Worm (Caenorhabditis elegans): ENCODE measurements around the gene R10D12.10.
A peak's percentile ranks its signal among the peaks of the same experiment; 100 is the strongest.

R10D12.10 gene

DNA sequence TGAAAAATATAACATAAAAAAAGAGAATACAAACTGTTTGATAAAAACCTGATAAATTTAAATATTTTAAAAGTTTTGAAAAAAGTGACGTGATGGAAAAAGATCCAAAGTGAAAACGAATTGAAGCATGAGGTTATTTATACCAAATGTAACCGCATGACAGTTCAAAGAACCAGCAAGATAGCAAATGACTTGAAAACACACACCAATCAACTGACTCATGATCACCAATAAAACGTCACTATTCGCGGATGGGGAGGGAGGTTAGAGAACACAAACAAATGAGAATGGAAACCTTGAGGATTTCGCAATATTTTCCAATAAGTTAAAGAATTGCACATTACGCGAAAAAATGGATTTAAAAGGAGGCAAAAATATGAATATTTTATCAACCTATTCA is 48.7 kb downstream of the R10D12.10 start, which contains the start of gene C06B3.7:
TSS of gene C06B3.7 (plus strand) at position 287 of the 400 bp plus-strand sequence.
- TF ChIP-seq zag-1 (tag; optimal IDR thresholded peaks at IDR 0.05) (no peak), ceh-9 (tag; optimal IDR thresholded peaks at IDR 0.05) (no peak), nhr-25 (tag; optimal IDR thresholded peaks at IDR 0.05) (peak; percentile 52), nhr-28 (tag; optimal IDR thresholded peaks at IDR 0.05) (no peak), ztf-11 (tag; optimal IDR thresholded peaks at IDR 0.05) (no peak), ceh-28 (tag; optimal IDR thresholded peaks at IDR 0.05) (peak; percentile 58), nhr-77 (tag; optimal IDR thresholded peaks at IDR 0.05) (no peak), unc-39 (tag; optimal IDR thresholded peaks at IDR 0.05) (no peak), ZK546.5 (tag; optimal IDR thresholded peaks at IDR 0.05) (no peak), lin-39 (tag; optimal IDR thresholded peaks at IDR 0.05) (peak; percentile 92), elt-2 (tag; optimal IDR thresholded peaks at IDR 0.05) (peak; percentile 92), nhr-11 (tag; optimal IDR thresholded peaks at IDR 0.05) (peak; percentile 27), egl-27 (tag; optimal IDR thresholded peaks at IDR 0.05) (no peak), nhr-237 (tag; optimal IDR thresholded peaks at IDR 0.05) (no peak), nhr-76 (tag; optimal IDR thresholded peaks at IDR 0.05) (no peak), fkh-2 (tag; optimal IDR thresholded peaks at IDR 0.05) (no peak), elt-1 (tag; optimal IDR thresholded peaks at IDR 0.05) (no peak), tbx-2 (tag; optimal IDR thresholded peaks at IDR 0.05) (no peak), hmg-11 (tag; optimal IDR thresholded peaks at IDR 0.05) (no peak), lin-15B (tag; optimal IDR thresholded peaks at IDR 0.05) (peak; percentile 27), ztf-4 (tag; optimal IDR thresholded peaks at IDR 0.05) (no peak), fos-1 (tag; optimal IDR thresholded peaks at IDR 0.05) (no peak), R02D3.7 (tag; optimal IDR thresholded peaks at IDR 0.05) (no peak), nhr-23 (tag; optimal IDR thresholded peaks at IDR 0.05) (peak; percentile 86), nhr-43 (tag; optimal IDR thresholded peaks at IDR 0.05; ENCODE audit: poor library complexity, severe bottlenecking) (peak; percentile 79), pqm-1 (tag; optimal IDR thresholded peaks at IDR 0.05) (peak; percentile 95), aly-2 (tag; optimal IDR thresholded peaks at IDR 0.05) (no peak), eor-1 (tag; optimal IDR thresholded peaks at IDR 0.05) (no peak), nfya-1 (tag; optimal IDR thresholded peaks at IDR 0.05; ENCODE audit: insufficient read depth) (peak; percentile 90), nhr-67 (tag; optimal IDR thresholded peaks at IDR 0.05) (no peak), lsy-12 (tag; optimal IDR thresholded peaks at IDR 0.05) (peak; percentile 16), mml-1 (tag; optimal IDR thresholded peaks at IDR 0.05) (no peak), snpc-4 (tag; optimal IDR thresholded peaks at IDR 0.05) (no peak), ceh-82 (tag; optimal IDR thresholded peaks at IDR 0.05) (no peak), skn-1 (tag; optimal IDR thresholded peaks at IDR 0.05) (peak; percentile 72), pha-4 (tag; optimal IDR thresholded peaks at IDR 0.05) (peak; percentile 94), daf-12 (tag; optimal IDR thresholded peaks at IDR 0.05) (no peak), egl-5 (tag; optimal IDR thresholded peaks at IDR 0.05) (peak; percentile 99), jun-1 (tag; optimal IDR thresholded peaks at IDR 0.05) (peak; percentile 92), fkh-10 (GFP tag; optimal IDR thresholded peaks at IDR 0.05) (no peak), ceh-16 (tag; optimal IDR thresholded peaks at IDR 0.05) (no peak), unc-62 (GFP tag; optimal IDR thresholded peaks at IDR 0.05) (no peak), nhr-12 (tag; optimal IDR thresholded peaks at IDR 0.05) (no peak), elt-3 (tag; optimal IDR thresholded peaks at IDR 0.05) (peak in 1 of 3 experiments; percentile 23), ama-1 (optimal IDR thresholded peaks at IDR 0.05) (no peak), sea-2 (GFP tag; optimal IDR thresholded peaks at IDR 0.05) (no peak), mdl-1 (tag; optimal IDR thresholded peaks at IDR 0.05) (peak; percentile 75)

DNA sequence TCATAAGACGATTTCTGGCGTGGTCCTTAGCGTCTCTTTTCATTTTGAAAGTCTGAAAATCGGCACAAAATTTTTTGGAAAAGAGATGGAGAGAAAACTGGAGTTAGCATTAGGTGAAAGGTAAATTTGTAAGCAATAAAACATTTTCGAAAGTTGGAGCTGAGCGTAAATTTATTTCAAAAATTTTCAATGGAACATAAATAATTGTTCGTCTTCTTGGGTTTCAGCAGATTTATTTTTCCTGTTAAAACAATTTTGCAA is 49.3 kb downstream of the R10D12.10 start, which contains the start of gene C06B3.6:
TSS of gene C06B3.6 (minus strand) at position 52 of the 261 bp plus-strand sequence.
- TF ChIP-seq aly-2 (tag; optimal IDR thresholded peaks at IDR 0.05) (no peak), ceh-9 (tag; optimal IDR thresholded peaks at IDR 0.05) (no peak), elt-1 (tag; optimal IDR thresholded peaks at IDR 0.05) (no peak), nhr-25 (tag; optimal IDR thresholded peaks at IDR 0.05) (no peak), lsy-12 (tag; optimal IDR thresholded peaks at IDR 0.05) (no peak), fkh-2 (tag; optimal IDR thresholded peaks at IDR 0.05) (no peak), ceh-82 (tag; optimal IDR thresholded peaks at IDR 0.05) (no peak), elt-2 (tag; optimal IDR thresholded peaks at IDR 0.05) (no peak), snpc-4 (tag; optimal IDR thresholded peaks at IDR 0.05) (no peak), fos-1 (tag; optimal IDR thresholded peaks at IDR 0.05) (no peak)
